Worm (Caenorhabditis elegans): ENCODE measurements around the gene K02E7.10.

DNA sequence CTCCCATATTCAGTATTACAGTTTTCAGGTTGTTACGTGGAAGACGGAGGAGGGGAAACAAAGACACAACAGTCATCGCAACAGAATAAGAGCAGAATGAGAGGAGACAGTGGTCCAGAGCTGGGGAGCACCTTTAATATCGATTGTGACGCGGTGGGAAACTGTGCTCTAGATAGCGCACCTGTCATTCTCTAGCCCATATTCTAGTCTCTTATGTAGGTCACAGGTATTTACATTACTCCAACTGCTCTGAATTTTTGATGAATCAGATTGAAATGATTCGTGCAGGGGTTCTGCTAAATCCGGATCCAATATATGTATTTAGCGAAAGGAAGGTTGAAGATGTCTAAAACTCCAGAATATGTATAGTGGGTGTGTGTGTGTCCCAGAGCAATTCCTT lies 24.6 kb downstream of the K02E7.10 start, which contains the start of gene fbxb-41:
- TF ChIP-seq ztf-11 (tag; optimal IDR thresholded peaks at IDR 0.05): no peak
- TF ChIP-seq sptf-1 (tag; optimal IDR thresholded peaks at IDR 0.05): no peak
- no peak for TF ChIP-seq unc-62 (GFP tag; optimal IDR thresholded peaks at IDR 0.05)
- no peak for TF ChIP-seq blmp-1 (tag; optimal IDR thresholded peaks at IDR 0.05)
- no peak for TF ChIP-seq snpc-4 (tag; optimal IDR thresholded peaks at IDR 0.05)
- TF ChIP-seq lsy-2 (tag; optimal IDR thresholded peaks at IDR 0.05): no peak
- TF ChIP-seq nhr-28 (tag; optimal IDR thresholded peaks at IDR 0.05): no peak
- no peak for TF ChIP-seq mab-5 (tag; optimal IDR thresholded peaks at IDR 0.05)
- TF ChIP-seq bed-3 (GFP tag; optimal IDR thresholded peaks at IDR 0.05): no peak
- TF ChIP-seq lin-13 (tag; optimal IDR thresholded peaks at IDR 0.05): no peak
